Worm (Caenorhabditis elegans) whole organism, early embryonic: ENCODE results near the gene C06E1.9.

ENCODE experiments used
- B0310.2 ChIP-seq: sonication (generic microtip); optimal IDR thresholded peaks from 2 replicates; lab custom pipeline; 2016; ENCODE audit warnings: mild to moderate bottlenecking, missing genetic modification characterization, missing compliant biosample characterization
- F13C5.2 ChIP-seq: sonication (generic microtip); optimal IDR thresholded peaks from 2 replicates; lab custom pipeline; 2017; ENCODE audit warnings: mild to moderate bottlenecking, missing genetic modification characterization, inconsistent platforms, missing compliant biosample characterization
- aly-1 ChIP-seq: sonication (generic microtip); optimal IDR thresholded peaks from 2 replicates; lab custom pipeline; 2016; ENCODE audit warnings: missing genetic modification characterization, missing compliant biosample characterization
- ama-1 ChIP-seq: fragments of 150-350 bp; optimal IDR thresholded peaks from 2 replicates; lab custom pipeline; 2014
- ceh-13 ChIP-seq: fragments of 200-800 bp; sonication (Bioruptor generic); optimal IDR thresholded peaks from 2 replicates; lab custom pipeline; 2018; ENCODE audit warnings: mild to moderate bottlenecking, missing genetic modification characterization, missing compliant biosample characterization
- ceh-36 ChIP-seq: sonication (generic microtip); optimal IDR thresholded peaks from 2 replicates; lab custom pipeline; 2016; ENCODE audit warnings: missing genetic modification characterization, inconsistent platforms, missing compliant biosample characterization
- ets-7 ChIP-seq: sonication (generic microtip); optimal IDR thresholded peaks from 2 replicates; lab custom pipeline; 2016; ENCODE audit warnings: missing genotype, missing genetic modification characterization, missing compliant biosample characterization
- flt-1 ChIP-seq: fragments of 200-800 bp; sonication (Bioruptor generic); IDR thresholded peaks from 2 replicates; pipeline ENCODE4 v1.3.6; 2022; ENCODE audit warnings: missing genetic modification characterization, missing compliant biosample characterization
- hmbx-1 ChIP-seq: sonication (generic microtip); optimal IDR thresholded peaks from 2 replicates; lab custom pipeline; 2016; ENCODE audit warnings: mild to moderate bottlenecking, missing genetic modification characterization, missing compliant biosample characterization
- hmg-4 ChIP-seq: fragments of 200-800 bp; sonication (Bioruptor generic); optimal IDR thresholded peaks from 2 replicates; lab custom pipeline; 2018; ENCODE audit warnings: mild to moderate bottlenecking, missing genetic modification characterization, missing compliant biosample characterization
- hnd-1 ChIP-seq: sonication (generic microtip); optimal IDR thresholded peaks from 2 replicates; lab custom pipeline; 2016; ENCODE audit warnings: missing genetic modification characterization, missing compliant biosample characterization
- pes-1 ChIP-seq: fragments of 200-800 bp; sonication (Bioruptor generic); IDR thresholded peaks from 2 replicates; pipeline ENCODE4 v1.3.6; 2022; ENCODE audit warnings: missing genetic modification reagents, missing genetic modification characterization, missing compliant biosample characterization
- scrt-1 ChIP-seq: fragments of 200-800 bp; sonication (Bioruptor generic); IDR thresholded peaks from 2 replicates; pipeline ENCODE4 v1.3.6; 2022; ENCODE audit warnings: missing genetic modification characterization, missing compliant biosample characterization
- sea-1 ChIP-seq: fragments of 200-800 bp; sonication (Bioruptor generic); conservative IDR thresholded peaks from 2 replicates; pipeline ENCODE4 v1.3.6; 2022; ENCODE audit warnings: missing genetic modification characterization, missing compliant biosample characterization
- tbx-11 ChIP-seq: fragments of 200-800 bp; sonication (Bioruptor generic); IDR thresholded peaks from 2 replicates; pipeline ENCODE4 v1.3.6; 2022; ENCODE audit warnings: missing genetic modification characterization, missing compliant biosample characterization
- tbx-37 ChIP-seq: fragments of 200-800 bp; sonication (Bioruptor generic); conservative IDR thresholded peaks from 2 replicates; pipeline ENCODE4 v1.3.6; 2022; ENCODE audit warnings: missing genetic modification reagents, missing genetic modification characterization, missing compliant biosample characterization
- tra-4 ChIP-seq: sonication (generic microtip); optimal IDR thresholded peaks from 2 replicates; lab custom pipeline; 2017; ENCODE audit warnings: missing genetic modification characterization, missing compliant biosample characterization

Gene C06E1.9

ce11 chrIII:8573869-8574268 is 35.7 kb downstream of the C06E1.9 start:
- TF ChIP-seq sea-1 (GFP tag; lab: Robert Waterston, UW) (no peak), tbx-37 (GFP tag; lab: Robert Waterston, UW) (no peak), tbx-11 (no peak), ceh-13 (GFP tag; lab: Kevin White, UChicago) (no peak), B0310.2 (tag; lab: Kevin White, UChicago) (no peak), tra-4 (no peak), scrt-1 (GFP tag; lab: Robert Waterston, UW) (no peak), ama-1 (lab: Kevin White, UChicago) (no peak), hmbx-1 (tag; lab: Kevin White, UChicago) (no peak), F13C5.2 (tag; lab: Kevin White, UChicago) (no peak)

DNA sequence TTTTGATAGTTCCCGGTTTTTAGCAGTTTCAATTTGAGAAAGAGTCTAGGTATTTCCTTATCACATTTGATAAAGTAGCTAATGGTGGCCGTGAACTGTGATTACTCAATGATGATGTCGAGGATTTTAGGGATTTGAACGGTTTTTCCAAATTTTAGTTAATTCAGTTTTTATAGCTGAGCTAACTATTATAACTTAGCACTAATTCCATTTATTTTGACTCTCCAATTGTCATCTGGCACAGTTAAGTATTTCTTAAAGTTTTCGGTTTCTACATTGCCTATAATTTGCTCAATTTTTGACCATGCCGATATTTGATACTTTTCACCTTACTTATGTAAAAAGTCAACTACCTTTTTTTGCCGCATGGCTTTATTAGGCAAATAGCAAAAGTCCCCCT is 36.3 kb downstream of the C06E1.9 start:
- TF ChIP-seq ceh-13 (GFP tag; lab: Kevin White, UChicago): no peak
- no peak for TF ChIP-seq tra-4
- no peak for TF ChIP-seq aly-1 (tag; lab: Kevin White, UChicago)
- no peak for TF ChIP-seq tbx-11
- no peak for TF ChIP-seq ets-7 (tag; lab: Kevin White, UChicago)
- no peak for TF ChIP-seq pes-1 (GFP tag; lab: Robert Waterston, UW)

DNA sequence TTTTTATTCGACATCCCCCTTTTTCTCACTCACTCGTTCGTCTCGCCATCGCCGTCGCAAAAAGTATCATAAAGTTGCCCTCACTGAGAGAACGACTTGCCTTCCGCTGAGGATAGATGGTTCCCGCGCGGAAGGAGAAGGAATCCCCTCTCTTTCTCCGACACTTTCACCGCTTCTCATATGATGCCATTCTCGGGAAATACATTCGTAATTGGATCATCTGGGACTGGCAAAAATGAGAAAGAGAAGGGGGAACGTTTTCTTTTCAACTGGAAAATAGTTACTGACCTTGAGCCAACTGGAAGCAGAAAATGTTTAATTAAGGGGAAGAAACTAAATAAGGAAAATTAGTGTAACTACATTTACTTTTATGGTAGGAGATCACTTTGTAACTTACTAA is 37.7 kb downstream of the C06E1.9 start:
- TF ChIP-seq hnd-1 (no peak), flt-1 (no peak), tra-4 (no peak), ceh-13 (GFP tag; lab: Kevin White, UChicago) (no peak), ets-7 (tag; lab: Kevin White, UChicago) (no peak), tbx-11 (no peak), F13C5.2 (tag; lab: Kevin White, UChicago) (no peak), B0310.2 (tag; lab: Kevin White, UChicago) (no peak), ceh-36 (tag; lab: Kevin White, UChicago) (no peak), sea-1 (GFP tag; lab: Robert Waterston, UW) (no peak), hmbx-1 (tag; lab: Kevin White, UChicago) (no peak), pes-1 (GFP tag; lab: Robert Waterston, UW) (no peak), ama-1 (lab: Kevin White, UChicago) (no peak), hmg-4 (no peak), tbx-37 (GFP tag; lab: Robert Waterston, UW) (no peak)

- TF ChIP-seq hnd-1: no peak
- TF ChIP-seq tbx-37 (GFP tag; lab: Robert Waterston, UW): no peak
- TF ChIP-seq ceh-36 (tag; lab: Kevin White, UChicago): no peak
- no peak for TF ChIP-seq tbx-11
- TF ChIP-seq aly-1 (tag; lab: Kevin White, UChicago): no peak
These were observed 39.3 kb downstream of the C06E1.9 start for ce11 chrIII:8570289-8570688.

DNA sequence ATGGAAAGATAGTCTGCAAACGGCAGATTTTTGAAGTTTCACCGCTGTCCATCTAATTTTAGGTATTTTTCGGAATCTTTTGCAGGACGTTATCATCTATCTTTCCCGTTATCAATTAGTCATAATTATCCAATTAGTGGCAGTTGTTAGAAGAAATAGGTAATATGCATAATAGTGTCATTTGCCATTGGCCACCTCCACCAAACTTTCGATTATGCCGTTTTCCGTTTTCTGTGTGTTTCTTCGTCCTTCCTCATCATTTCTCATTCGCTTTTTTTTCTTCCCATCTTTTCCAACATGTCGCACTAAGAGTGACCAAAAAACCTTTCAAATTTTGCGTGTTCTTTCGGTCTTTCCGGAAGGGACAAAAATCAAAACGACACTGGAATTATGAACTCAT is 45.2 kb downstream of the C06E1.9 start:
- TF ChIP-seq ceh-13 (GFP tag; lab: Kevin White, UChicago) (no peak), hmbx-1 (tag; lab: Kevin White, UChicago) (no peak), ets-7 (tag; lab: Kevin White, UChicago) (no peak), tra-4 (no peak), flt-1 (no peak), ceh-36 (tag; lab: Kevin White, UChicago) (no peak), tbx-37 (GFP tag; lab: Robert Waterston, UW) (no peak), hnd-1 (no peak), aly-1 (tag; lab: Kevin White, UChicago) (no peak), pes-1 (GFP tag; lab: Robert Waterston, UW) (no peak), scrt-1 (GFP tag; lab: Robert Waterston, UW) (no peak), tbx-11 (no peak), F13C5.2 (tag; lab: Kevin White, UChicago) (no peak), ama-1 (lab: Kevin White, UChicago) (no peak)

ce11 chrIII:8560836-8561235 is 48.7 kb downstream of the C06E1.9 start, which contains the start of gene acdh-6:
Gene acdh-6 (plus strand): TSS chrIII:8561136.
- TF ChIP-seq tbx-37 (GFP tag; lab: Robert Waterston, UW) (no peak), B0310.2 (tag; lab: Kevin White, UChicago) (no peak), sea-1 (GFP tag; lab: Robert Waterston, UW) (no peak), aly-1 (tag; lab: Kevin White, UChicago) (no peak), flt-1 (no peak), F13C5.2 (tag; lab: Kevin White, UChicago) (no peak), ceh-36 (tag; lab: Kevin White, UChicago) (no peak), tbx-11 (no peak), hmg-4 (no peak), hnd-1 (no peak), pes-1 (GFP tag; lab: Robert Waterston, UW) (no peak), hmbx-1 (tag; lab: Kevin White, UChicago) (no peak), tra-4 (no peak), ama-1 (lab: Kevin White, UChicago) (no peak)

- no peak for TF ChIP-seq hmbx-1 (tag; lab: Kevin White, UChicago)
- no peak for TF ChIP-seq flt-1
- TF ChIP-seq ets-7 (tag; lab: Kevin White, UChicago): no peak
- TF ChIP-seq ama-1 (lab: Kevin White, UChicago): no peak
- no peak for TF ChIP-seq F13C5.2 (tag; lab: Kevin White, UChicago)
- no peak for TF ChIP-seq ceh-36 (tag; lab: Kevin White, UChicago)
- no peak for TF ChIP-seq tbx-11
- TF ChIP-seq sea-1 (GFP tag; lab: Robert Waterston, UW): no peak
- no peak for TF ChIP-seq hmg-4
- TF ChIP-seq tbx-37 (GFP tag; lab: Robert Waterston, UW): no peak
- TF ChIP-seq hnd-1: no peak
- TF ChIP-seq scrt-1 (GFP tag; lab: Robert Waterston, UW): no peak
- TF ChIP-seq B0310.2 (tag; lab: Kevin White, UChicago): no peak
- no peak for TF ChIP-seq pes-1 (GFP tag; lab: Robert Waterston, UW)
- TF ChIP-seq aly-1 (tag; lab: Kevin White, UChicago): no peak
- no peak for TF ChIP-seq ceh-13 (GFP tag; lab: Kevin White, UChicago)
- no peak for TF ChIP-seq tra-4
These were observed 49.2 kb downstream of the C06E1.9 start for ce11 chrIII:8560398-8560797.
